Worm (Caenorhabditis elegans) whole organism, L1 larva: ENCODE data around the gene F32D8.14.
A peak's percentile ranks its signal among the peaks of the same experiment; 100 is the strongest.

ENCODE experiments used
- C04F5.9 ChIP-seq: sonication (generic microtip); optimal IDR thresholded peaks from 2 replicates; lab custom pipeline; 2016; ENCODE audit warnings: missing genetic modification characterization, missing compliant biosample characterization
- C34B4.2 ChIP-seq: sonication (generic microtip); optimal IDR thresholded peaks from 2 replicates; lab custom pipeline; 2017; ENCODE audit warnings: mild to moderate bottlenecking, missing genetic modification characterization, missing compliant biosample characterization
- F16B12.6 ChIP-seq: fragments of 150-350 bp; optimal IDR thresholded peaks from 2 replicates; lab custom pipeline; 2014; ENCODE audit warnings: missing biosample characterization, missing genetic modification characterization
- ceh-63 ChIP-seq: fragments of 200-800 bp; sonication (Bioruptor generic); optimal IDR thresholded peaks from 2 replicates; lab custom pipeline; 2018; ENCODE audit warnings: mild to moderate bottlenecking, missing genetic modification characterization, missing compliant biosample characterization
- ceh-82 ChIP-seq, 3 experiments: fragments of 150-350 bp in 1 of 3; sonication (generic microtip) in 2 of 3; optimal IDR thresholded peaks; 2 replicates each; lab custom pipeline; 2014 to 2017; ENCODE audit warnings: missing biosample characterization in 3 of 3, missing genetic modification characterization in 3 of 3
- ceh-88 ChIP-seq: fragments of 200-800 bp; sonication (Bioruptor generic); IDR thresholded peaks from 2 replicates; pipeline ENCODE4 v1.3.6; 2022; ENCODE audit warnings: missing genetic modification characterization, missing compliant biosample characterization
- ceh-90 ChIP-seq: sonication (generic microtip); optimal IDR thresholded peaks from 2 replicates; lab custom pipeline; 2016; ENCODE audit warnings: missing genetic modification characterization, missing compliant biosample characterization
- ces-1 ChIP-seq: fragments of 150-350 bp; optimal IDR thresholded peaks from 2 replicates; lab custom pipeline; 2014; ENCODE audit warnings: missing biosample characterization, missing genetic modification reagents, missing genetic modification characterization
- dpl-1 ChIP-seq, 3 experiments: fragments of 150-350 bp in 2 of 3; sonication (generic microtip) in 1 of 3; optimal IDR thresholded peaks; 2 replicates each; lab custom pipeline; 2014 to 2017; ENCODE audit warnings: missing biosample characterization in 3 of 3, missing genetic modification characterization in 3 of 3, missing genetic modification reagents in 3 of 3
- dsc-1 ChIP-seq: sonication (generic microtip); optimal IDR thresholded peaks from 2 replicates; lab custom pipeline; 2016; ENCODE audit warnings: mild to moderate bottlenecking, missing genetic modification characterization, missing compliant biosample characterization
- efl-1 ChIP-seq, 4 experiments: fragments of 150-350 bp; optimal IDR thresholded peaks in 3 of 4; peaks in 1 of 4; 1 replicate in 1 of 4; 2 replicates in 3 of 4; lab custom pipeline; 2014; ENCODE audit warnings: missing biosample characterization in 2 of 4, missing genetic modification characterization in 2 of 4, missing genetic modification reagents in 2 of 4
- egl-13 ChIP-seq: sonication (generic microtip); optimal IDR thresholded peaks from 2 replicates; lab custom pipeline; 2016; ENCODE audit warnings: missing genotype, missing genetic modification reagents, missing genetic modification characterization, missing compliant biosample characterization
- egl-27 ChIP-seq, 2 experiments: fragments of 150-350 bp in 1 of 2; sonication (generic microtip); optimal IDR thresholded peaks; 3 replicates each; lab custom pipeline; 2017 to 2018; ENCODE audit warnings: missing biosample characterization in 2 of 2, missing genetic modification characterization in 2 of 2, missing genetic modification reagents in 2 of 2
- elt-2 ChIP-seq: sonication (generic microtip); optimal IDR thresholded peaks from 2 replicates; lab custom pipeline; 2016; ENCODE audit warnings: missing genetic modification characterization, mild to moderate bottlenecking, inconsistent platforms, missing compliant biosample characterization, missing genetic modification reagents
- elt-3 ChIP-seq, 6 experiments: fragments of 150-350 bp in 1 of 6; sonication (generic microtip); optimal IDR thresholded peaks; 2 replicates each; lab custom pipeline; 2017 to 2018; ENCODE audit warnings: missing biosample characterization in 6 of 6, missing genetic modification characterization in 6 of 6, inconsistent platforms in 1 of 6
- ets-5 ChIP-seq: fragments of 200-800 bp; sonication (Bioruptor generic); IDR thresholded peaks from 2 replicates; pipeline ENCODE4 v1.3.6; 2022; ENCODE audit warnings: missing genetic modification characterization, missing compliant biosample characterization
- fkh-10 ChIP-seq: sonication (generic microtip); optimal IDR thresholded peaks from 2 replicates; lab custom pipeline; 2017; ENCODE audit warnings: missing biosample characterization, missing genetic modification reagents, missing genetic modification characterization
- fkh-4 ChIP-seq: sonication (generic microtip); optimal IDR thresholded peaks from 2 replicates; lab custom pipeline; 2016; ENCODE audit warnings: missing compliant biosample characterization, missing genetic modification characterization, borderline replicate concordance
- fkh-8 ChIP-seq: sonication (generic microtip); optimal IDR thresholded peaks from 2 replicates; lab custom pipeline; 2016; ENCODE audit warnings: mild to moderate bottlenecking, missing genetic modification characterization, missing compliant biosample characterization
- hlh-17 ChIP-seq: fragments of 200-800 bp; sonication (Bioruptor generic); optimal IDR thresholded peaks from 2 replicates; lab custom pipeline; 2018; ENCODE audit warnings: missing genetic modification characterization, mild to moderate bottlenecking, missing compliant biosample characterization, moderate library complexity, borderline replicate concordance
- irx-1 ChIP-seq: sonication (generic microtip); optimal IDR thresholded peaks from 2 replicates; lab custom pipeline; 2016; ENCODE audit warnings: missing genetic modification characterization, missing compliant biosample characterization
- isw-1 ChIP-seq: fragments of 200-800 bp; sonication (Bioruptor generic); IDR thresholded peaks from 2 replicates; pipeline ENCODE4 v1.3.6; 2022; ENCODE audit warnings: missing genetic modification characterization, missing compliant biosample characterization
- jun-1 ChIP-seq: fragments of 150-350 bp; optimal IDR thresholded peaks from 2 replicates; lab custom pipeline; 2014; ENCODE audit warnings: missing biosample characterization, missing genetic modification reagents, missing genetic modification characterization
- lin-14 ChIP-seq: fragments of 200-800 bp; sonication (Bioruptor generic); optimal IDR thresholded peaks from 2 replicates; lab custom pipeline; 2018; ENCODE audit warnings: mild to moderate bottlenecking, missing genetic modification characterization, moderate library complexity, missing compliant biosample characterization
- lin-35 ChIP-seq, 2 experiments: fragments of 150-350 bp; optimal IDR thresholded peaks; 2 replicates each; lab custom pipeline; 2014; ENCODE audit warnings: missing biosample characterization in 2 of 2, missing genetic modification characterization in 2 of 2, missing genetic modification reagents in 2 of 2
- mab-9 ChIP-seq: fragments of 200-800 bp; sonication (Bioruptor generic); IDR thresholded peaks from 2 replicates; pipeline ENCODE4 v1.3.6; 2022; ENCODE audit warnings: missing genetic modification reagents, missing genetic modification characterization, missing compliant biosample characterization
- mef-2 ChIP-seq: fragments of 150-350 bp; optimal IDR thresholded peaks from 2 replicates; lab custom pipeline; 2014; ENCODE audit warnings: missing biosample characterization, missing genetic modification characterization
- mep-1 ChIP-seq: fragments of 150-350 bp; optimal IDR thresholded peaks from 2 replicates; lab custom pipeline; 2014; ENCODE audit warnings: missing biosample characterization, missing genetic modification characterization
- nhr-11 ChIP-seq: fragments of 150-350 bp; optimal IDR thresholded peaks from 2 replicates; lab custom pipeline; 2014; ENCODE audit warnings: missing biosample characterization, missing genetic modification characterization
- nhr-20 ChIP-seq: sonication (generic microtip); optimal IDR thresholded peaks from 2 replicates; lab custom pipeline; 2016; ENCODE audit warnings: mild to moderate bottlenecking, missing genetic modification characterization, missing compliant biosample characterization
- nhr-28 ChIP-seq: fragments of 150-350 bp; optimal IDR thresholded peaks from 2 replicates; lab custom pipeline; 2014; ENCODE audit warnings: missing biosample characterization, missing genetic modification characterization
- nhr-47 ChIP-seq: sonication (generic microtip); optimal IDR thresholded peaks from 2 replicates; lab custom pipeline; 2016; ENCODE audit warnings: mild to moderate bottlenecking, missing genetic modification characterization, moderate library complexity, missing compliant biosample characterization
- nhr-71 ChIP-seq: sonication (generic microtip); optimal IDR thresholded peaks from 2 replicates; lab custom pipeline; 2016; ENCODE audit warnings: mild to moderate bottlenecking, missing genetic modification characterization, moderate library complexity, missing compliant biosample characterization
- nhr-90 ChIP-seq: sonication (generic microtip); optimal IDR thresholded peaks from 2 replicates; lab custom pipeline; 2016; ENCODE audit warnings: mild to moderate bottlenecking, missing genetic modification characterization, missing compliant biosample characterization; ENCODE audit not compliant: poor library complexity
- pag-3 ChIP-seq: sonication (generic microtip); optimal IDR thresholded peaks from 2 replicates; lab custom pipeline; 2017; ENCODE audit warnings: missing genetic modification characterization, mild to moderate bottlenecking, missing compliant biosample characterization, antibody characterized with exemption, borderline replicate concordance; ENCODE audit not compliant: insufficient read depth
- pax-3 ChIP-seq: fragments of 200-800 bp; sonication (Bioruptor generic); optimal IDR thresholded peaks from 2 replicates; lab custom pipeline; 2018; ENCODE audit warnings: mild to moderate bottlenecking, missing genetic modification characterization, moderate library complexity, missing compliant biosample characterization
- rnt-1 ChIP-seq: sonication (generic microtip); optimal IDR thresholded peaks from 2 replicates; lab custom pipeline; 2016; ENCODE audit warnings: mild to moderate bottlenecking, missing genetic modification characterization, moderate library complexity, missing compliant biosample characterization
- skn-1 ChIP-seq: fragments of 150-350 bp; optimal IDR thresholded peaks from 2 replicates; lab custom pipeline; 2014; ENCODE audit warnings: missing biosample characterization, missing genetic modification characterization
- snpc-4 ChIP-seq: fragments of 150-350 bp; optimal IDR thresholded peaks from 2 replicates; lab custom pipeline; 2014; ENCODE audit warnings: missing biosample characterization, missing genetic modification characterization
- snu-23 ChIP-seq: sonication (generic microtip); optimal IDR thresholded peaks from 2 replicates; lab custom pipeline; 2016; ENCODE audit warnings: missing genetic modification characterization, missing compliant biosample characterization
- sptf-1 ChIP-seq: fragments of 150-350 bp; optimal IDR thresholded peaks from 2 replicates; lab custom pipeline; 2014; ENCODE audit warnings: missing biosample characterization, missing genetic modification characterization
- sup-37 ChIP-seq: fragments of 200-800 bp; sonication (Bioruptor generic); optimal IDR thresholded peaks from 2 replicates; lab custom pipeline; 2018; ENCODE audit warnings: mild to moderate bottlenecking, missing genetic modification characterization, missing compliant biosample characterization
- swsn-7 ChIP-seq: sonication (generic microtip); optimal IDR thresholded peaks from 2 replicates; lab custom pipeline; 2016; ENCODE audit warnings: missing genetic modification characterization, missing compliant biosample characterization
- tbx-2 ChIP-seq: sonication (generic microtip); optimal IDR thresholded peaks from 2 replicates; lab custom pipeline; 2016; ENCODE audit warnings: missing genetic modification characterization, missing compliant biosample characterization
- unc-62 ChIP-seq: fragments of 150-350 bp; optimal IDR thresholded peaks from 2 replicates; lab custom pipeline; 2014; ENCODE audit warnings: missing biosample characterization, missing genetic modification reagents, missing genetic modification characterization
- unc-86 ChIP-seq: sonication (generic microtip); optimal IDR thresholded peaks from 2 replicates; lab custom pipeline; 2016; ENCODE audit warnings: missing genetic modification characterization, missing compliant biosample characterization
- vab-15 ChIP-seq: sonication (generic microtip); optimal IDR thresholded peaks from 2 replicates; lab custom pipeline; 2017; ENCODE audit warnings: missing genotype, mild to moderate bottlenecking, missing genetic modification characterization, missing compliant biosample characterization
- xbp-1 ChIP-seq: sonication (generic microtip); optimal IDR thresholded peaks from 2 replicates; lab custom pipeline; 2016; ENCODE audit warnings: missing genetic modification characterization, missing compliant biosample characterization
- zag-1 ChIP-seq: fragments of 150-350 bp; optimal IDR thresholded peaks from 2 replicates; lab custom pipeline; 2014; ENCODE audit warnings: missing biosample characterization, missing genetic modification characterization
- ztf-11 ChIP-seq, 2 experiments: sonication (generic microtip); optimal IDR thresholded peaks; 2 replicates each; lab custom pipeline; 2016 to 2017; ENCODE audit warnings: missing genetic modification characterization in 2 of 2, missing biosample characterization in 1 of 2, missing compliant biosample characterization in 1 of 2
- ztf-4 ChIP-seq: fragments of 150-350 bp; optimal IDR thresholded peaks from 2 replicates; lab custom pipeline; 2014; ENCODE audit warnings: missing biosample characterization, missing genetic modification characterization

Gene F32D8.14

DNA sequence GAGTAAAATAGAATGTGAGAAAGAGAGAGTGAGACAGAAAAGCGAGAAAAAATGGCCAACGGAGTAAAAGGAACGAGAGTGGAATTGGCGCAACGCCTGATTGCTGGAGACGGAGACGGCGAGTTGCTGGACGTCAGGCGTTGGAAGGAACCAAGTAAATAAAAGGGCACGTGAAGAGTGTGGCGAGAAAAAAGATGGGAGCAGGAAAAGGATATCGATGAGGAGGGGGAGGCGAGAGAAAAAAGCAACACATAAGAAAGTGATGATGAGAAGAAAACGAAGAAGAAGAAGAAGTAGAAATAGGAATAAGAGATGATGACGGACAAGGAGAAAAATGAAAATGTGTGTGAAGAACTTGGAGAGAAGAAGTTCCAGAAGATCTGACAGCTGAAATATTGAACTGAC lies 23.1 kb downstream of the F32D8.14 start:
- TF ChIP-seq ztf-11 (tag; optimal IDR thresholded peaks at IDR 0.05; lab: Kevin White, UChicago) (peak in 1 of 2 experiments; percentile 31), ces-1 (GFP tag; lab: Kevin White, UChicago) (no peak), ceh-63 (GFP tag; lab: Kevin White, UChicago) (no peak), snu-23 (GFP tag; lab: Kevin White, UChicago) (peak; percentile 93), mef-2 (tag; lab: Kevin White, UChicago) (peak; percentile 10), ceh-82 (tag; optimal IDR thresholded peaks at IDR 0.05; lab: Kevin White, UChicago) (peak; percentile 71 to 86 (median 75)), zag-1 (no peak), fkh-4 (tag; lab: Kevin White, UChicago) (no peak), C34B4.2 (tag; lab: Kevin White, UChicago) (no peak), pag-3 (tag; lab: Kevin White, UChicago) (peak; percentile 72), isw-1 (GFP tag; lab: Robert Waterston, UW) (peak; percentile 71), elt-2 (no peak), lin-14 (GFP tag; lab: Kevin White, UChicago) (peak; percentile 99), nhr-90 (peak; percentile 54), lin-35 (GFP tag; optimal IDR thresholded peaks at IDR 0.05; lab: Kevin White, UChicago) (peak; percentile 60 to 72), snpc-4 (tag; lab: Kevin White, UChicago) (peak; percentile 63), pax-3 (tag; lab: Kevin White, UChicago) (peak; percentile 56), vab-15 (tag; lab: Kevin White, UChicago) (no peak), nhr-28 (tag; lab: Kevin White, UChicago) (no peak), nhr-47 (tag; lab: Kevin White, UChicago) (peak; percentile 88), irx-1 (peak; percentile 83), unc-86 (peak; percentile 87), mep-1 (tag; lab: Kevin White, UChicago) (peak; percentile 92), tbx-2 (tag; lab: Kevin White, UChicago) (peak; percentile 90), C04F5.9 (tag; lab: Kevin White, UChicago) (no peak), ceh-88 (GFP tag; lab: Robert Waterston, UW) (0 out of 2 replicates have a peak, but pooled peaks have one; percentile 7), dsc-1 (peak; percentile 81), xbp-1 (tag; lab: Kevin White, UChicago) (peak; percentile 70), ets-5 (GFP tag; lab: Robert Waterston, UW) (no peak), egl-27 (tag; optimal IDR thresholded peaks at IDR 0.05; lab: Kevin White, UChicago) (peak; percentile 71 to 82), unc-62 (no peak), hlh-17 (GFP tag; lab: Kevin White, UChicago) (no peak), sup-37 (GFP tag; lab: Kevin White, UChicago) (peak; percentile 55), egl-13 (peak; percentile 89), nhr-20 (tag; lab: Kevin White, UChicago) (peak; percentile 95), mab-9 (peak; percentile 51; the same call in 1 of the 2 replicates), fkh-8 (tag; lab: Kevin White, UChicago) (peak; percentile 89), ztf-4 (tag; lab: Kevin White, UChicago) (peak; percentile 68), elt-3 (tag; optimal IDR thresholded peaks at IDR 0.05; lab: Kevin White, UChicago) (peak in 2 of 6 experiments; percentile 18 to 39), dpl-1 (GFP tag; optimal IDR thresholded peaks at IDR 0.05; lab: Kevin White, UChicago) (peak; percentile 15 to 46 (median 46)), efl-1 (optimal IDR thresholded peaks at IDR 0.05; lab: Kevin White, UChicago) (peak; percentile 71 to 72), efl-1 (GFP tag; optimal IDR thresholded peaks at IDR 0.05 in 1 of 2; lab: Kevin White, UChicago) (peak; percentile 38 to 88), sptf-1 (tag; lab: Kevin White, UChicago) (no peak), skn-1 (tag; lab: Kevin White, UChicago) (peak; percentile 56), jun-1 (tag; lab: Kevin White, UChicago) (peak; percentile 80), nhr-11 (tag; lab: Kevin White, UChicago) (peak; percentile 10), fkh-10 (GFP tag; lab: Kevin White, UChicago) (peak; percentile 97), F16B12.6 (tag; lab: Kevin White, UChicago) (no peak), nhr-71 (tag; lab: Kevin White, UChicago) (peak; percentile 97), ceh-90 (tag; lab: Kevin White, UChicago) (no peak), swsn-7 (tag; lab: Kevin White, UChicago) (peak; percentile 84), rnt-1 (tag; lab: Kevin White, UChicago) (peak; percentile 81)
